Fruit fly (Drosophila melanogaster) whole organism, embryonic: ENCODE results near the gene Eip93F.

Source experiments
- Atf6 ChIP-seq: fragments of 200-800 bp; sonication (Bioruptor generic); IDR thresholded peaks from 2 replicates; pipeline ENCODE4 v1.3.6; 2022; ENCODE audit warnings: missing biosample characterization, missing genetic modification characterization
- BEAF-32 ChIP-seq: fragments of 200-800 bp; sonication (Bioruptor generic); optimal IDR thresholded peaks from 3 replicates; lab custom pipeline; 2017; ENCODE audit warnings: missing biosample characterization, missing genetic modification characterization, mild to moderate bottlenecking, moderate library complexity, missing genetic modification reagents
- CG11723 ChIP-seq: fragments of 200-800 bp; sonication (Bioruptor generic); optimal IDR thresholded peaks from 2 replicates; lab custom pipeline; 2017; ENCODE audit warnings: missing biosample characterization, mild to moderate bottlenecking, missing genetic modification characterization
- CG12219 ChIP-seq: fragments of 200-800 bp; sonication (Bioruptor generic); optimal IDR thresholded peaks from 3 replicates; lab custom pipeline; 2018; ENCODE audit warnings: missing biosample characterization, mild to moderate bottlenecking, missing genetic modification characterization
- CG13123 ChIP-seq: fragments of 200-800 bp; sonication (Bioruptor generic); optimal IDR thresholded peaks from 2 replicates; lab custom pipeline; 2016; ENCODE audit warnings: missing biosample characterization, missing genetic modification characterization
- CG14014 ChIP-seq: fragments of 200-800 bp; sonication (Bioruptor generic); IDR thresholded peaks from 2 replicates; pipeline ENCODE4 v1.3.6; 2022; ENCODE audit warnings: missing biosample characterization, missing genetic modification characterization
- CG14860 ChIP-seq: fragments of 200-800 bp; sonication (Bioruptor generic); IDR thresholded peaks from 3 replicates; pipeline ENCODE4 v1.3.6; 2022; ENCODE audit warnings: missing biosample characterization, missing genetic modification characterization; ENCODE audit not compliant: partially characterized antibody
- CG15601 ChIP-seq: fragments of 200-800 bp; sonication (Bioruptor generic); optimal IDR thresholded peaks from 3 replicates; lab custom pipeline; 2019; ENCODE audit warnings: missing biosample characterization, mild to moderate bottlenecking, missing genetic modification characterization, moderate library complexity
- CG1603 ChIP-seq: fragments of 200-800 bp; sonication (Bioruptor generic); optimal IDR thresholded peaks from 2 replicates; lab custom pipeline; 2019; ENCODE audit warnings: missing biosample characterization, mild to moderate bottlenecking, missing genetic modification characterization, moderate library complexity
- CG2129 ChIP-seq: fragments of 200-800 bp; sonication (Bioruptor generic); IDR thresholded peaks from 2 replicates; pipeline ENCODE4 v1.3.6; 2022; ENCODE audit warnings: missing biosample characterization, missing genetic modification characterization; ENCODE audit not compliant: partially characterized antibody
- CG30431 ChIP-seq: fragments of 200-800 bp; sonication (Bioruptor generic); optimal IDR thresholded peaks from 2 replicates; lab custom pipeline; 2017; ENCODE audit warnings: missing biosample characterization, missing genetic modification characterization
- CG3281 ChIP-seq: fragments of 200-800 bp; sonication (Bioruptor generic); optimal IDR thresholded peaks from 3 replicates; lab custom pipeline; 2017; ENCODE audit warnings: missing biosample characterization, mild to moderate bottlenecking, missing genetic modification characterization
- CG3838 ChIP-seq: fragments of 200-800 bp; sonication (Bioruptor generic); optimal IDR thresholded peaks from 3 replicates; lab custom pipeline; 2016; ENCODE audit warnings: missing biosample characterization, missing genetic modification characterization
- CG4282 ChIP-seq: fragments of 200-800 bp; sonication (Bioruptor generic); optimal IDR thresholded peaks from 2 replicates; lab custom pipeline; 2016; ENCODE audit warnings: missing biosample characterization, missing genetic modification characterization
- CG5180 ChIP-seq: fragments of 200-800 bp; sonication (Bioruptor generic); optimal IDR thresholded peaks from 3 replicates; lab custom pipeline; 2017; ENCODE audit warnings: missing biosample characterization, missing genetic modification characterization, mild to moderate bottlenecking, moderate library complexity, missing genetic modification reagents
- CG5953 ChIP-seq: fragments of 200-800 bp; sonication (Bioruptor generic); IDR thresholded peaks from 2 replicates; pipeline ENCODE4 v1.3.6; 2022; ENCODE audit warnings: missing biosample characterization, missing genetic modification characterization
- CG6689 ChIP-seq: fragments of 200-800 bp; sonication (Bioruptor generic); IDR thresholded peaks from 2 replicates; pipeline ENCODE4 v1.3.6; 2022; ENCODE audit warnings: missing biosample characterization, missing genetic modification characterization
- CG6854 ChIP-seq: fragments of 200-800 bp; sonication (Bioruptor generic); optimal IDR thresholded peaks from 3 replicates; lab custom pipeline; 2017; ENCODE audit warnings: missing biosample characterization, mild to moderate bottlenecking, missing genetic modification characterization
- CG8290 ChIP-seq, 3 experiments: fragments of 200-800 bp; sonication (Bioruptor generic); optimal IDR thresholded peaks; 2 replicates each; lab custom pipeline; 2016 to 2019; ENCODE audit warnings: missing biosample characterization in 3 of 3, missing genetic modification characterization in 3 of 3, mild to moderate bottlenecking in 2 of 3, moderate library complexity in 1 of 3
- CTCF ChIP-seq: fragments of 200-800 bp; sonication (Bioruptor generic); optimal IDR thresholded peaks from 2 replicates; lab custom pipeline; 2017; ENCODE audit warnings: missing biosample characterization, mild to moderate bottlenecking, missing genetic modification characterization, moderate library complexity
- Deaf1 ChIP-seq: fragments of 200-800 bp; optimal IDR thresholded peaks from 3 replicates; lab custom pipeline; 2019; ENCODE audit warnings: missing biosample characterization, mild to moderate bottlenecking, missing genetic modification characterization, moderate library complexity
- Dref ChIP-seq: fragments of 200-800 bp; sonication (Bioruptor generic); IDR thresholded peaks from 2 replicates; pipeline ENCODE4 v1.3.6; 2022; ENCODE audit warnings: missing biosample characterization, missing genetic modification characterization
- Kr ChIP-seq: fragments of 200-800 bp; sonication (Bioruptor generic); optimal IDR thresholded peaks from 2 replicates; lab custom pipeline; 2017; ENCODE audit warnings: missing biosample characterization, mild to moderate bottlenecking, missing genetic modification characterization
- MTF-1 ChIP-seq: fragments of 200-800 bp; sonication (Bioruptor generic); optimal IDR thresholded peaks from 2 replicates; lab custom pipeline; 2018; ENCODE audit warnings: missing biosample characterization, mild to moderate bottlenecking, missing genetic modification characterization, borderline replicate concordance
- NC2β ChIP-seq: fragments of 200-800 bp; sonication (Bioruptor generic); optimal IDR thresholded peaks from 2 replicates; lab custom pipeline; 2016; ENCODE audit warnings: missing biosample characterization, missing genetic modification characterization
- Sin3A ChIP-seq: fragments of >200 bp; optimal IDR thresholded peaks from 2 replicates; lab custom pipeline; 2018
- Sry-δ ChIP-seq: fragments of 200-800 bp; sonication (Bioruptor generic); optimal IDR thresholded peaks from 2 replicates; lab custom pipeline; 2016; ENCODE audit warnings: missing biosample characterization, missing genetic modification characterization
- Ssrp ChIP-seq: fragments of 200-800 bp; sonication (Bioruptor generic); optimal IDR thresholded peaks from 2 replicates; lab custom pipeline; 2018; ENCODE audit warnings: missing biosample characterization, mild to moderate bottlenecking, missing genetic modification characterization, moderate library complexity
- Stat92E ChIP-seq, 3 experiments: fragments of >200 bp in 2 of 3; fragments of 200-800 bp in 1 of 3; sonication (Bioruptor generic) in 1 of 3; optimal IDR thresholded peaks; 2 replicates each; lab custom pipeline; 2017 to 2019; ENCODE audit warnings: missing biosample characterization in 3 of 3, missing genetic modification characterization in 3 of 3, mild to moderate bottlenecking in 1 of 3, moderate library complexity in 1 of 3
- Tbp ChIP-seq: fragments of >200 bp; optimal IDR thresholded peaks from 2 replicates; lab custom pipeline; 2018; ENCODE audit warnings: missing biosample characterization, missing genetic modification characterization
- Usf ChIP-seq: fragments of 200-800 bp; sonication (Bioruptor generic); optimal IDR thresholded peaks from 2 replicates; lab custom pipeline; 2017; ENCODE audit warnings: missing genotype, missing biosample characterization, missing genetic modification characterization
- br ChIP-seq: fragments of >200 bp; optimal IDR thresholded peaks from 2 replicates; lab custom pipeline; 2017
- emc ChIP-seq: fragments of 200-800 bp; sonication (Bioruptor generic); optimal IDR thresholded peaks from 2 replicates; lab custom pipeline; 2016; ENCODE audit warnings: missing biosample characterization, missing genetic modification characterization
- ems ChIP-seq: fragments of 200-800 bp; sonication (Bioruptor generic); optimal IDR thresholded peaks from 3 replicates; lab custom pipeline; 2016; ENCODE audit warnings: missing biosample characterization, missing genetic modification characterization
- eve ChIP-seq, 2 experiments: fragments of >200 bp; optimal IDR thresholded peaks; 2 replicates each; lab custom pipeline; 2017; ENCODE audit warnings: missing biosample characterization in 2 of 2, missing genetic modification characterization in 2 of 2
- exex ChIP-seq: fragments of 200-800 bp; sonication (Bioruptor generic); optimal IDR thresholded peaks from 4 replicates; lab custom pipeline; 2018; ENCODE audit warnings: missing biosample characterization, mild to moderate bottlenecking, missing genetic modification characterization, moderate library complexity
- fu2 ChIP-seq: fragments of 200-800 bp; sonication (Bioruptor generic); optimal IDR thresholded peaks from 2 replicates; lab custom pipeline; 2016; ENCODE audit warnings: missing biosample characterization, missing genetic modification characterization
- gcm2 ChIP-seq: fragments of 200-800 bp; sonication (Bioruptor generic); optimal IDR thresholded peaks from 2 replicates; lab custom pipeline; 2016; ENCODE audit warnings: missing biosample characterization, missing genetic modification characterization
- gfzf ChIP-seq: fragments of 200-800 bp; sonication (Bioruptor generic); optimal IDR thresholded peaks from 2 replicates; lab custom pipeline; 2016; ENCODE audit warnings: missing biosample characterization, mild to moderate bottlenecking, missing genetic modification characterization, moderate library complexity
- ham ChIP-seq: fragments of 200-800 bp; sonication (Bioruptor generic); IDR thresholded peaks from 2 replicates; pipeline ENCODE4 v1.3.6; 2022; ENCODE audit warnings: missing biosample characterization, missing genetic modification characterization
- kah ChIP-seq: fragments of 200-800 bp; sonication (Bioruptor generic); optimal IDR thresholded peaks from 2 replicates; lab custom pipeline; 2018; ENCODE audit warnings: missing biosample characterization, mild to moderate bottlenecking, missing genetic modification characterization
- kni ChIP-seq: fragments of 200-800 bp; sonication (Bioruptor generic); optimal IDR thresholded peaks from 3 replicates; lab custom pipeline; 2017; ENCODE audit warnings: mild to moderate bottlenecking, missing biosample characterization, missing genetic modification reagents, missing genetic modification characterization
- lab ChIP-seq: fragments of 200-800 bp; sonication (Bioruptor generic); optimal IDR thresholded peaks from 3 replicates; lab custom pipeline; 2017; ENCODE audit warnings: missing biosample characterization, missing genetic modification characterization, mild to moderate bottlenecking, moderate library complexity, missing genetic modification reagents
- phol ChIP-seq: fragments of 200-800 bp; sonication (Bioruptor generic); optimal IDR thresholded peaks from 3 replicates; lab custom pipeline; 2018; ENCODE audit warnings: missing biosample characterization, mild to moderate bottlenecking, missing genetic modification characterization, moderate library complexity
- rib ChIP-seq: fragments of 200-800 bp; sonication (Bioruptor generic); IDR thresholded peaks from 2 replicates; pipeline ENCODE4 v1.3.6; 2022; ENCODE audit warnings: missing biosample characterization, missing genetic modification characterization
- sisA ChIP-seq: fragments of 200-800 bp; sonication (Bioruptor generic); IDR thresholded peaks from 2 replicates; pipeline ENCODE4 v1.3.6; 2022; ENCODE audit warnings: missing biosample characterization, missing genetic modification characterization
- slbo ChIP-seq: fragments of 200-800 bp; sonication (Bioruptor generic); IDR thresholded peaks from 2 replicates; pipeline ENCODE4 v1.3.6; 2022; ENCODE audit warnings: missing biosample characterization, missing genetic modification characterization
- tna ChIP-seq: fragments of 200-800 bp; sonication (Bioruptor generic); IDR thresholded peaks from 2 replicates; pipeline ENCODE4 v1.3.6; 2022; ENCODE audit warnings: missing biosample characterization, missing genetic modification characterization; ENCODE audit not compliant: partially characterized antibody
- vvl ChIP-seq: fragments of 200-800 bp; sonication (Bioruptor generic); IDR thresholded peaks from 2 replicates; pipeline ENCODE4 v1.3.6; 2022; ENCODE audit warnings: missing biosample characterization, missing genetic modification characterization
- zen2 ChIP-seq: fragments of 200-800 bp; sonication (Bioruptor generic); IDR thresholded peaks from 3 replicates; pipeline ENCODE4 v1.3.6; 2022; ENCODE audit warnings: missing biosample characterization, missing genetic modification characterization; ENCODE audit not compliant: partially characterized antibody

Gene Eip93F

dm6 chr3R:22023041-22023626, 74.2 kb downstream of the Eip93F start, which contains the start of the genes Mitofilin and mRpL35 (continued):
- no peak for TF ChIP-seq CG4282 (GFP tag; lab: Kevin White, UChicago)
- TF ChIP-seq Dref: no peak
- peak; percentile 47; the same call in 1 of the 2 replicates for TF ChIP-seq vvl (GFP tag; lab: Robert Waterston, UW)
- peak; percentile 44; the same call in 1 of the 3 replicates for TF ChIP-seq zen2 (GFP tag; lab: Robert Waterston, UW)
- TF ChIP-seq Kr: no peak
- TF ChIP-seq BEAF-32 (GFP tag; lab: Kevin White, UChicago): peak; percentile 89
- no peak for TF ChIP-seq gcm2 (GFP tag; lab: Kevin White, UChicago)
- TF ChIP-seq CG6689 (GFP tag; lab: Robert Waterston, UW): peak; percentile 31; the same call in 1 of the 2 replicates
- TF ChIP-seq lab (GFP tag; lab: Kevin White, UChicago): no peak
- no peak for TF ChIP-seq CG12219 (GFP tag; lab: Kevin White, UChicago)
- TF ChIP-seq ham (GFP tag; lab: Robert Waterston, UW): no peak
- no peak for TF ChIP-seq CG3838 (GFP tag; lab: Kevin White, UChicago)
- no peak for TF ChIP-seq tna (GFP tag; lab: Robert Waterston, UW)
- TF ChIP-seq CG30431 (GFP tag; lab: Kevin White, UChicago): no peak
- TF ChIP-seq br (lab: Kevin White, UChicago): no peak
- no peak for TF ChIP-seq CG5180 (GFP tag; lab: Kevin White, UChicago)
- TF ChIP-seq Sry-δ: peak; percentile 94
- TF ChIP-seq CG14014 (GFP tag; lab: Robert Waterston, UW): no peak
- no peak for TF ChIP-seq CG15601 (tag; lab: Kevin White, UChicago)
- TF ChIP-seq sisA (GFP tag; lab: Robert Waterston, UW): no peak
- no peak for TF ChIP-seq exex (tag; lab: Kevin White, UChicago)
- TF ChIP-seq Stat92E (GFP tag; optimal IDR thresholded peaks at IDR 0.05; lab: Kevin White, UChicago): no peak
- TF ChIP-seq CG8290 (GFP tag; optimal IDR thresholded peaks at IDR 0.05; lab: Kevin White, UChicago): peak; percentile 55
- TF ChIP-seq CG8290 (tag; optimal IDR thresholded peaks at IDR 0.05; lab: Kevin White, UChicago): peak in 1 of 2 experiments; percentile 48
- peak; percentile 44 for TF ChIP-seq fu2
- peak; percentile 40 for TF ChIP-seq Deaf1 (tag; lab: Kevin White, UChicago)
- TF ChIP-seq CG11723 (GFP tag; lab: Kevin White, UChicago): no peak
- TF ChIP-seq emc (GFP tag; lab: Kevin White, UChicago): no peak
- peak; percentile 2 for TF ChIP-seq kni
- peak; percentile 10 for TF ChIP-seq Ssrp (tag; lab: Kevin White, UChicago)
- TF ChIP-seq Sin3A (lab: Kevin White, UChicago): peak; percentile 97
- TF ChIP-seq phol: peak; percentile 55
- no peak for TF ChIP-seq CG2129 (GFP tag; lab: Robert Waterston, UW)
- TF ChIP-seq kah: no peak
- TF ChIP-seq CG1603 (tag; lab: Kevin White, UChicago): peak; percentile 38
- TF ChIP-seq CG14860 (GFP tag; lab: Robert Waterston, UW): peak; percentile 42; the same call in 1 of the 3 replicates
- TF ChIP-seq CG13123 (GFP tag; lab: Kevin White, UChicago): peak; percentile 1
- TF ChIP-seq NC2β (GFP tag; lab: Kevin White, UChicago): peak; percentile 53
- no peak for TF ChIP-seq Atf6 (GFP tag; lab: Robert Waterston, UW)
- no peak for TF ChIP-seq rib (GFP tag; lab: Robert Waterston, UW)
- peak; percentile 7 for TF ChIP-seq gfzf
- TF ChIP-seq CTCF: no peak
- peak; percentile 54 for TF ChIP-seq slbo
- TF ChIP-seq Usf (GFP tag; lab: Kevin White, UChicago): no peak
- TF ChIP-seq CG6854: no peak
- no peak for TF ChIP-seq Tbp
- no peak for TF ChIP-seq ems (GFP tag; lab: Kevin White, UChicago)
- no peak for TF ChIP-seq eve (GFP tag; optimal IDR thresholded peaks at IDR 0.05; lab: Kevin White, UChicago)
- no peak for TF ChIP-seq MTF-1 (GFP tag; lab: Kevin White, UChicago)
- TF ChIP-seq CG5953 (GFP tag; lab: Robert Waterston, UW): no peak
- peak; percentile 23 for TF ChIP-seq CG3281
